Fruit fly (Drosophila melanogaster) whole organism, prepupa: ENCODE data around the gene Hibch.

Experiments
- Blimp-1 ChIP-seq: fragments of 200-800 bp; sonication (Bioruptor generic); optimal IDR thresholded peaks from 3 replicates; lab custom pipeline; 2017; ENCODE audit warnings: missing biosample characterization, missing genetic modification characterization, mild to moderate bottlenecking, moderate library complexity, missing genetic modification reagents
- CG10631 ChIP-seq: fragments of 200-800 bp; sonication (Bioruptor generic); optimal IDR thresholded peaks from 2 replicates; lab custom pipeline; 2016; ENCODE audit warnings: missing biosample characterization, missing genetic modification characterization
- CG10669 ChIP-seq: fragments of 200-800 bp; sonication (Bioruptor generic); optimal IDR thresholded peaks from 3 replicates; lab custom pipeline; 2018; ENCODE audit warnings: missing biosample characterization, mild to moderate bottlenecking, missing genetic modification characterization, moderate library complexity
- CG11294 ChIP-seq: fragments of 200-800 bp; sonication (Bioruptor generic); IDR thresholded peaks from 2 replicates; pipeline ENCODE4 v1.3.6; 2022; ENCODE audit warnings: missing biosample characterization, missing genetic modification characterization
- CG15336 ChIP-seq: fragments of 200-800 bp; sonication (Bioruptor generic); IDR thresholded peaks from 2 replicates; pipeline ENCODE4 v1.3.6; 2022; ENCODE audit warnings: missing biosample characterization, missing genetic modification characterization
- CG3032 ChIP-seq: fragments of 200-800 bp; optimal IDR thresholded peaks from 2 replicates; lab custom pipeline; 2019; ENCODE audit warnings: missing biosample characterization, mild to moderate bottlenecking, missing genetic modification characterization, moderate library complexity
- CG31627 ChIP-seq: fragments of 200-800 bp; sonication (Bioruptor generic); optimal IDR thresholded peaks from 3 replicates; lab custom pipeline; 2016; ENCODE audit warnings: missing biosample characterization, missing genetic modification characterization
- CG32006 ChIP-seq: fragments of 200-800 bp; sonication (Bioruptor generic); optimal IDR thresholded peaks from 3 replicates; lab custom pipeline; 2017; ENCODE audit warnings: missing biosample characterization, mild to moderate bottlenecking, missing genetic modification characterization
- CG34406 ChIP-seq: fragments of 200-800 bp; sonication (Bioruptor generic); optimal IDR thresholded peaks from 3 replicates; lab custom pipeline; 2016; ENCODE audit warnings: missing biosample characterization, missing genetic modification characterization
- CG4318 ChIP-seq: fragments of 200-800 bp; sonication (Bioruptor generic); optimal IDR thresholded peaks from 3 replicates; lab custom pipeline; 2017; ENCODE audit warnings: missing biosample characterization, mild to moderate bottlenecking, missing genetic modification characterization
- CG6854 ChIP-seq: fragments of 200-800 bp; sonication (Bioruptor generic); optimal IDR thresholded peaks from 2 replicates; lab custom pipeline; 2017; ENCODE audit warnings: missing biosample characterization, mild to moderate bottlenecking, missing genetic modification characterization
- CG8632 ChIP-seq: fragments of 200-800 bp; sonication (Bioruptor generic); optimal IDR thresholded peaks from 3 replicates; lab custom pipeline; 2016; ENCODE audit warnings: missing biosample characterization, missing genetic modification characterization
- Eip78C ChIP-seq: fragments of 200-800 bp; sonication (Bioruptor generic); peaks from one replicate; lab custom pipeline; 2016; ENCODE audit warnings: missing biosample characterization, missing genetic modification characterization
- Eip93F ChIP-seq: fragments of 200-800 bp; sonication (Bioruptor generic); optimal IDR thresholded peaks from 2 replicates; lab custom pipeline; 2016; ENCODE audit warnings: missing biosample characterization, mild to moderate bottlenecking, missing genetic modification characterization
- Ets21C ChIP-seq: fragments of 200-800 bp; sonication (Bioruptor generic); optimal IDR thresholded peaks from 3 replicates; lab custom pipeline; 2016; ENCODE audit warnings: missing biosample characterization, missing genetic modification characterization
- Gug ChIP-seq: fragments of 200-800 bp; sonication (Bioruptor generic); IDR thresholded peaks from 2 replicates; pipeline ENCODE4 v1.3.6; 2022; ENCODE audit warnings: missing biosample characterization, missing genetic modification characterization
- Hr4 ChIP-seq: fragments of 200-800 bp; sonication (Bioruptor generic); optimal IDR thresholded peaks from 3 replicates; lab custom pipeline; 2016; ENCODE audit warnings: missing biosample characterization, missing genetic modification characterization
- Lpt ChIP-seq: fragments of 200-800 bp; sonication (Bioruptor generic); optimal IDR thresholded peaks from 3 replicates; lab custom pipeline; 2016; ENCODE audit warnings: missing biosample characterization, missing genetic modification characterization
- OdsH ChIP-seq: fragments of 200-800 bp; sonication (Bioruptor generic); optimal IDR thresholded peaks from 3 replicates; lab custom pipeline; 2016; ENCODE audit warnings: missing biosample characterization, missing genetic modification characterization
- achi ChIP-seq: fragments of 200-800 bp; sonication (Bioruptor generic); optimal IDR thresholded peaks from 3 replicates; lab custom pipeline; 2016; ENCODE audit warnings: missing biosample characterization, missing genetic modification characterization
- acj6 ChIP-seq: fragments of 200-800 bp; sonication (Bioruptor generic); optimal IDR thresholded peaks from 3 replicates; lab custom pipeline; 2016; ENCODE audit warnings: missing biosample characterization, missing genetic modification characterization
- dsx ChIP-seq: fragments of 200-800 bp; optimal IDR thresholded peaks from 3 replicates; lab custom pipeline; 2019; ENCODE audit warnings: missing biosample characterization, mild to moderate bottlenecking, missing genetic modification characterization, moderate library complexity; ENCODE audit not compliant: poor library complexity, severe bottlenecking
- eg ChIP-seq: fragments of 200-800 bp; sonication (Bioruptor generic); IDR thresholded peaks from 3 replicates; pipeline ENCODE4 v1.3.6; 2022; ENCODE audit warnings: missing biosample characterization, missing genetic modification characterization
- fd85E ChIP-seq: fragments of 200-800 bp; sonication (Bioruptor generic); optimal IDR thresholded peaks from 3 replicates; lab custom pipeline; 2016; ENCODE audit warnings: missing biosample characterization, missing genetic modification characterization
- net ChIP-seq: fragments of 200-800 bp; sonication (Bioruptor generic); optimal IDR thresholded peaks from 3 replicates; lab custom pipeline; 2016; ENCODE audit warnings: missing biosample characterization, missing genetic modification characterization
- pdm3 ChIP-seq: fragments of 200-800 bp; sonication (Bioruptor generic); optimal IDR thresholded peaks from 3 replicates; lab custom pipeline; 2016; ENCODE audit warnings: missing biosample characterization, missing genetic modification characterization
- salr ChIP-seq, 2 experiments: fragments of 200-800 bp; sonication (Bioruptor generic); optimal IDR thresholded peaks; 3 replicates each; lab custom pipeline; 2016 to 2018; ENCODE audit warnings: missing biosample characterization in 2 of 2, missing genetic modification characterization in 2 of 2, mild to moderate bottlenecking in 1 of 2
- topi ChIP-seq: fragments of 200-800 bp; sonication (Bioruptor generic); optimal IDR thresholded peaks from 3 replicates; lab custom pipeline; 2016; ENCODE audit warnings: missing biosample characterization, missing genetic modification characterization
- vri ChIP-seq: fragments of 200-800 bp; sonication (Bioruptor generic); optimal IDR thresholded peaks from 3 replicates; lab custom pipeline; 2016; ENCODE audit warnings: missing biosample characterization, mild to moderate bottlenecking, missing genetic modification characterization

Hibch gene

dm6 chr3R:15356645-15357431 lies at the start of gene Hibch, which contains the start of gene Atg4b (continued):
- TF ChIP-seq CG32006 (GFP tag; lab: Kevin White, UChicago) (peak; percentile 84), net (GFP tag; lab: Kevin White, UChicago) (no peak), CG10669 (peak; percentile 100), CG6854 (GFP tag; lab: Kevin White, UChicago) (peak; percentile 80), dsx (peak; percentile 9), Hr4 (GFP tag; lab: Kevin White, UChicago) (no peak), CG34406 (GFP tag; lab: Kevin White, UChicago) (peak; percentile 72), CG3032 (tag; lab: Kevin White, UChicago) (peak; percentile 91), CG10631 (GFP tag; lab: Kevin White, UChicago) (peak; percentile 90)
- TF ChIP-seq, all 60 proteins: peak for 34

- TF ChIP-seq Lpt (GFP tag; lab: Kevin White, UChicago) (no peak), CG6854 (GFP tag; lab: Kevin White, UChicago) (no peak), eg (GFP tag; lab: Robert Waterston, UW) (no peak), Blimp-1 (GFP tag; lab: Kevin White, UChicago) (no peak), Gug (GFP tag; lab: Robert Waterston, UW) (no peak), CG8632 (GFP tag; lab: Kevin White, UChicago) (no peak)
Observed at dm6 chr3R:15309924-15310323, 47.1 kb upstream of the Hibch start, which contains the start of gene Tm2. Tm2 (plus strand) TSS chr3R:15310193.

- TF ChIP-seq Eip93F (no peak), vri (GFP tag; lab: Kevin White, UChicago) (no peak), CG8632 (GFP tag; lab: Kevin White, UChicago) (no peak), OdsH (GFP tag; lab: Kevin White, UChicago) (no peak), acj6 (GFP tag; lab: Kevin White, UChicago) (no peak), CG15336 (GFP tag; lab: Robert Waterston, UW) (no peak), CG11294 (GFP tag; lab: Robert Waterston, UW) (no peak), pdm3 (GFP tag; lab: Kevin White, UChicago) (no peak), dsx (no peak), fd85E (GFP tag; lab: Kevin White, UChicago) (no peak), Ets21C (GFP tag; lab: Kevin White, UChicago) (no peak), achi (GFP tag; lab: Kevin White, UChicago) (no peak)
Observed at dm6 chr3R:15310695-15311094, 46.3 kb upstream of the Hibch start.

dm6 chr3R:15313836-15314235 lies 43.2 kb upstream of the Hibch start:
- TF ChIP-seq CG8632 (GFP tag; lab: Kevin White, UChicago) (no peak), fd85E (GFP tag; lab: Kevin White, UChicago) (no peak), salr (GFP tag; optimal IDR thresholded peaks at IDR 0.05; lab: Kevin White, UChicago) (no peak), CG31627 (GFP tag; lab: Kevin White, UChicago) (no peak), Ets21C (GFP tag; lab: Kevin White, UChicago) (no peak), vri (GFP tag; lab: Kevin White, UChicago) (no peak), topi (GFP tag; lab: Kevin White, UChicago) (no peak), acj6 (GFP tag; lab: Kevin White, UChicago) (no peak), CG4318 (GFP tag; lab: Kevin White, UChicago) (no peak)

- peak; percentile 34 for TF ChIP-seq Eip78C (GFP tag; lab: Kevin White, UChicago)
- peak; percentile 44 for TF ChIP-seq Blimp-1 (GFP tag; lab: Kevin White, UChicago)
- no peak for TF ChIP-seq Lpt (GFP tag; lab: Kevin White, UChicago)
Observed at dm6 chr3R:15316326-15316725, 40.7 kb upstream of the Hibch start, which contains the start of gene CG14866. CG14866 (plus strand) TSS chr3R:15316471.
